Fruit fly (Drosophila melanogaster): ENCODE data around the gene alpha-Est9.

The alpha-Est9 gene

dm6 chr3R:7474616-7475120 lies 30.2 kb downstream of the alpha-Est9 start:
- TF ChIP-seq CTCF (optimal IDR thresholded peaks at IDR 0.05): no peak
- no peak for TF ChIP-seq CG8478 (optimal IDR thresholded peaks at IDR 0.05)

dm6 chr3R:7473767-7474254 lies 31.1 kb downstream of the alpha-Est9 start, which contains the start of gene CG1142:
TSS of gene CG1142 (minus strand) at chr3R:7473781.
- no peak for TF ChIP-seq CTCF (optimal IDR thresholded peaks at IDR 0.05)
- TF ChIP-seq CG8478 (optimal IDR thresholded peaks at IDR 0.05): no peak

- TF ChIP-seq CTCF (optimal IDR thresholded peaks at IDR 0.05) (no peak), CG8478 (optimal IDR thresholded peaks at IDR 0.05) (no peak)
Measured at dm6 chr3R:7471894-7472293, 33.0 kb downstream of the alpha-Est9 start.
